Fruit fly (Drosophila melanogaster): ENCODE data around the gene Xpac.
A peak's percentile ranks its signal among the peaks of the same experiment; 100 is the strongest.

DNA sequence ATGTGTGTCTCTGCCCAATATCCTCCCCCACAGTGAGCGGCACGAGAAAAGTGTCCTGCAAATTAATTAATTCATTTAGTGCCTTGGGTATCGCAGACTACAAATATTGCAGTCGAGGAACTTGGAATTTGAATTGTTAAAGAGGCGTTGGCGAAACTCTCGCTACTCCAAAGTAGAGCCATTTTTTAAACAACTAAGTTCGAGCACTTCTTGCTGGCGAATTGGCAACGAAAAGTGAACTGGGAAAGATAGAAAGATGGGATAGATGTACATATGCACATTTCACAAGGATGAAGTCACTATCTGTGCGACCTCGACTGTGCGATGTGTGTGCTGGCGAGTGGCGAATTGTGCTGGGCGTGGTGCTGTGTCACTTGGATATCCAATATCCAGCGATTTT, 2.8 kb upstream of the Xpac start:
- TF ChIP-seq ind (GFP tag; optimal IDR thresholded peaks at IDR 0.05) = peak; percentile 27
- peak; percentile 41; the same call in 2 of the 3 replicates for TF ChIP-seq row (GFP tag; IDR thresholded peaks at IDR 0.05)
- TF ChIP-seq CHES-1-like (GFP tag; optimal IDR thresholded peaks at IDR 0.05) = no peak
- TF ChIP-seq CG6654 (GFP tag; optimal IDR thresholded peaks at IDR 0.05) = no peak
- TF ChIP-seq crc (GFP tag; optimal IDR thresholded peaks at IDR 0.05) = no peak

Data from whole organism, embryonic.